Worm (Caenorhabditis elegans) whole organism, L4 larva: ENCODE measurements around the gene atg-10.
A peak's percentile ranks its signal among the peaks of the same experiment; 100 is the strongest.

Experiments
- D1046.2 ChIP-seq: fragments of 200-800 bp; sonication (Bioruptor generic); IDR thresholded peaks from 2 replicates; pipeline ENCODE4 v1.3.6; 2022; ENCODE audit warnings: missing genetic modification characterization, missing compliant biosample characterization
- F26F4.8 ChIP-seq: fragments of 200-800 bp; sonication (Bioruptor generic); conservative IDR thresholded peaks from 2 replicates; pipeline ENCODE4 v1.3.6; 2022; ENCODE audit warnings: missing genetic modification characterization, missing compliant biosample characterization
- T26A8.4 ChIP-seq: fragments of 200-800 bp; sonication (Bioruptor generic); IDR thresholded peaks from 2 replicates; pipeline ENCODE4 v1.3.6; 2022; ENCODE audit warnings: missing genetic modification characterization, missing compliant biosample characterization
- ZK337.2 ChIP-seq: fragments of 200-800 bp; sonication (Bioruptor generic); IDR thresholded peaks from 2 replicates; pipeline ENCODE4 v1.3.6; 2022; ENCODE audit warnings: missing genetic modification reagents, missing genetic modification characterization, missing compliant biosample characterization
- aha-1 ChIP-seq: fragments of 150-350 bp; peaks from one replicate; lab custom pipeline; 2014; ENCODE audit warnings: missing biosample characterization, missing genetic modification characterization
- aly-2 ChIP-seq: sonication (generic microtip); optimal IDR thresholded peaks from 2 replicates; lab custom pipeline; 2018; ENCODE audit warnings: missing biosample characterization, missing genetic modification characterization
- arid-1 ChIP-seq: fragments of 200-800 bp; sonication (Bioruptor generic); conservative IDR thresholded peaks from 2 replicates; pipeline ENCODE4 v1.3.6; 2022; ENCODE audit warnings: missing genetic modification reagents, missing genetic modification characterization, missing compliant biosample characterization
- attf-4 ChIP-seq: sonication (generic microtip); optimal IDR thresholded peaks from 3 replicates; lab custom pipeline; 2017; ENCODE audit warnings: missing biosample characterization, missing genetic modification characterization
- ceh-44 ChIP-seq: fragments of 200-800 bp; sonication (Bioruptor generic); IDR thresholded peaks from 2 replicates; pipeline ENCODE4 v1.3.6; 2022; ENCODE audit warnings: missing genetic modification reagents, missing genetic modification characterization, missing compliant biosample characterization
- ces-1 ChIP-seq: fragments of 150-350 bp; sonication (generic microtip); optimal IDR thresholded peaks from 4 replicates; lab custom pipeline; 2014; ENCODE audit warnings: missing biosample characterization, missing genetic modification reagents, missing genetic modification characterization
- daf-12 ChIP-seq: fragments of 150-350 bp; optimal IDR thresholded peaks from 2 replicates; lab custom pipeline; 2014; ENCODE audit warnings: missing biosample characterization, missing genetic modification reagents, missing genetic modification characterization
- daf-16 ChIP-seq, 3 experiments: sonication (generic microtip); optimal IDR thresholded peaks; 2 replicates each; lab custom pipeline; 2016 to 2017; ENCODE audit warnings: missing genetic modification characterization in 3 of 3, missing genetic modification reagents in 3 of 3, mild to moderate bottlenecking in 2 of 3, missing compliant biosample characterization in 2 of 3, missing biosample characterization in 1 of 3, moderate library complexity in 1 of 3
- daf-19 ChIP-seq: fragments of 200-800 bp; sonication (Bioruptor generic); conservative IDR thresholded peaks from 2 replicates; pipeline ENCODE4 v1.3.6; 2022; ENCODE audit warnings: missing genetic modification characterization, missing compliant biosample characterization
- daf-8 ChIP-seq: fragments of 200-800 bp; sonication (Bioruptor generic); IDR thresholded peaks from 2 replicates; pipeline ENCODE4 v1.3.6; 2022; ENCODE audit warnings: missing genetic modification characterization, missing compliant biosample characterization
- dmd-8 ChIP-seq: fragments of 200-800 bp; sonication (Bioruptor generic); IDR thresholded peaks from 2 replicates; pipeline ENCODE4 v1.3.6; 2022; ENCODE audit warnings: missing genetic modification characterization, missing compliant biosample characterization
- dpl-1 ChIP-seq: fragments of 150-350 bp; optimal IDR thresholded peaks from 2 replicates; lab custom pipeline; 2014; ENCODE audit warnings: missing biosample characterization, missing genetic modification reagents, missing genetic modification characterization
- dve-1 ChIP-seq: sonication (generic microtip); optimal IDR thresholded peaks from 2 replicates; lab custom pipeline; 2017; ENCODE audit warnings: antibody characterized with exemption, mild to moderate bottlenecking, missing genetic modification characterization, missing compliant biosample characterization; ENCODE audit not compliant: insufficient read depth
- fkh-10 ChIP-seq: fragments of 150-350 bp; optimal IDR thresholded peaks from 2 replicates; lab custom pipeline; 2014; ENCODE audit warnings: missing biosample characterization, missing genetic modification reagents, missing genetic modification characterization
- gei-8 ChIP-seq: fragments of 200-800 bp; sonication (Bioruptor generic); optimal IDR thresholded peaks from 2 replicates; lab custom pipeline; 2018; ENCODE audit warnings: mild to moderate bottlenecking, missing genetic modification characterization, missing compliant biosample characterization
- hmg-1.1 ChIP-seq: fragments of 200-800 bp; sonication (Bioruptor generic); IDR thresholded peaks from 2 replicates; pipeline ENCODE4 v1.3.6; 2022; ENCODE audit warnings: missing genetic modification reagents, missing genetic modification characterization, missing compliant biosample characterization
- jun-1 ChIP-seq: fragments of 150-350 bp; optimal IDR thresholded peaks from 2 replicates; lab custom pipeline; 2014; ENCODE audit warnings: missing biosample characterization, missing genetic modification reagents, missing genetic modification characterization
- lin-1 ChIP-seq: fragments of 200-800 bp; sonication (Bioruptor generic); IDR thresholded peaks from 2 replicates; pipeline ENCODE4 v1.3.6; 2022; ENCODE audit warnings: missing genetic modification reagents, missing genetic modification characterization, missing compliant biosample characterization
- lin-29 ChIP-seq: fragments of 200-800 bp; sonication (Bioruptor generic); IDR thresholded peaks from 2 replicates; pipeline ENCODE4 v1.3.6; 2022; ENCODE audit warnings: missing genetic modification reagents, missing genetic modification characterization, missing compliant biosample characterization
- lin-38 ChIP-seq: fragments of 200-800 bp; sonication (Bioruptor generic); IDR thresholded peaks from 2 replicates; pipeline ENCODE4 v1.3.6; 2022; ENCODE audit warnings: missing genetic modification reagents, missing genetic modification characterization, missing compliant biosample characterization
- lin-39 ChIP-seq: fragments of 150-350 bp; optimal IDR thresholded peaks from 2 replicates; lab custom pipeline; 2014; ENCODE audit warnings: missing biosample characterization, missing genetic modification reagents, missing genetic modification characterization
- lsy-2 ChIP-seq, 2 experiments: fragments of 150-350 bp in 1 of 2; sonication (generic microtip) in 1 of 2; optimal IDR thresholded peaks; 2 replicates each; lab custom pipeline; 2014 to 2017; ENCODE audit warnings: missing biosample characterization in 2 of 2, missing genetic modification characterization in 2 of 2
- madf-5 ChIP-seq, 2 experiments: fragments of 200-800 bp; sonication (Bioruptor generic); IDR thresholded peaks; 2 replicates each; pipeline ENCODE4 v1.3.6; 2022; ENCODE audit warnings: missing compliant biosample characterization in 2 of 2, missing genetic modification characterization in 2 of 2
- mep-1 ChIP-seq: fragments of 150-350 bp; sonication (generic microtip); optimal IDR thresholded peaks from 3 replicates; lab custom pipeline; 2014; ENCODE audit warnings: missing biosample characterization, missing genetic modification characterization
- mxl-3 ChIP-seq: fragments of 200-800 bp; sonication (Bioruptor generic); optimal IDR thresholded peaks from 2 replicates; lab custom pipeline; 2018; ENCODE audit warnings: mild to moderate bottlenecking, missing genetic modification characterization, missing compliant biosample characterization
- nhr-11 ChIP-seq: fragments of 150-350 bp; optimal IDR thresholded peaks from 2 replicates; lab custom pipeline; 2014; ENCODE audit warnings: missing biosample characterization, missing genetic modification characterization
- nhr-28 ChIP-seq: fragments of 150-350 bp; optimal IDR thresholded peaks from 2 replicates; lab custom pipeline; 2014; ENCODE audit warnings: missing biosample characterization, missing genetic modification characterization
- nhr-77 ChIP-seq: fragments of 150-350 bp; optimal IDR thresholded peaks from 2 replicates; lab custom pipeline; 2014; ENCODE audit warnings: missing biosample characterization, missing genetic modification characterization
- pha-4 ChIP-seq, 2 experiments: fragments of 150-350 bp in 1 of 2; fragments of 200-800 bp in 1 of 2; sonication (Bioruptor generic) in 1 of 2; IDR thresholded peaks in 1 of 2; optimal IDR thresholded peaks in 1 of 2; 2 replicates each; pipeline versions ENCODE4 v1.3.6 to Lab custom; 2014 to 2022; ENCODE audit warnings: missing genetic modification characterization in 2 of 2, missing genetic modification reagents in 2 of 2, missing biosample characterization in 1 of 2, missing compliant biosample characterization in 1 of 2
- php-3 ChIP-seq: fragments of 200-800 bp; sonication (Bioruptor generic); IDR thresholded peaks from 2 replicates; pipeline ENCODE4 v1.3.6; 2022; ENCODE audit warnings: missing genetic modification reagents, missing genetic modification characterization, missing compliant biosample characterization
- set-16 ChIP-seq: fragments of 200-800 bp; sonication (Bioruptor generic); IDR thresholded peaks from 2 replicates; pipeline ENCODE4 v1.3.6; 2022; ENCODE audit warnings: missing genetic modification reagents, missing genetic modification characterization, missing compliant biosample characterization
- skn-1 ChIP-seq: fragments of 150-350 bp; optimal IDR thresholded peaks from 2 replicates; lab custom pipeline; 2014; ENCODE audit warnings: missing biosample characterization, missing genetic modification characterization
- tag-97 ChIP-seq: fragments of 200-800 bp; sonication (Bioruptor generic); IDR thresholded peaks from 2 replicates; pipeline ENCODE4 v1.3.6; 2022; ENCODE audit warnings: missing genetic modification characterization, missing compliant biosample characterization
- tra-1 ChIP-seq: fragments of 200-800 bp; sonication (Bioruptor generic); IDR thresholded peaks from 2 replicates; pipeline ENCODE4 v1.3.6; 2022; ENCODE audit warnings: missing genetic modification reagents, missing genetic modification characterization, missing compliant biosample characterization
- unc-130 ChIP-seq: sonication (generic microtip); optimal IDR thresholded peaks from 2 replicates; lab custom pipeline; 2016; ENCODE audit warnings: missing genetic modification reagents, missing genetic modification characterization, missing compliant biosample characterization
- unc-39 ChIP-seq: sonication (generic microtip); optimal IDR thresholded peaks from 2 replicates; lab custom pipeline; 2017; ENCODE audit warnings: missing biosample characterization, missing genetic modification characterization
- unc-62 ChIP-seq, 3 experiments: fragments of 150-350 bp in 1 of 3; sonication (generic microtip); optimal IDR thresholded peaks in 2 of 3; peaks in 1 of 3; 1 replicate in 1 of 3; 2 replicates in 2 of 3; lab custom pipeline; 2014 to 2017; ENCODE audit warnings: missing biosample characterization in 3 of 3, missing genetic modification characterization in 3 of 3, missing genetic modification reagents in 3 of 3, missing genotype in 1 of 3
- vab-7 ChIP-seq: fragments of 200-800 bp; sonication (Bioruptor generic); IDR thresholded peaks from 2 replicates; pipeline ENCODE4 v1.3.6; 2022; ENCODE audit warnings: missing genetic modification reagents, missing genetic modification characterization, missing compliant biosample characterization
- zfp-2 ChIP-seq: sonication (generic microtip); optimal IDR thresholded peaks from 2 replicates; lab custom pipeline; 2016; ENCODE audit warnings: mild to moderate bottlenecking, missing genetic modification characterization, missing compliant biosample characterization
- zip-11 ChIP-seq: fragments of 200-800 bp; sonication (Bioruptor generic); IDR thresholded peaks from 2 replicates; pipeline ENCODE4 v1.3.6; 2022; ENCODE audit warnings: missing genetic modification characterization, missing compliant biosample characterization
- ztf-11 ChIP-seq: fragments of 150-350 bp; optimal IDR thresholded peaks from 2 replicates; lab custom pipeline; 2014; ENCODE audit warnings: missing biosample characterization, missing genetic modification characterization

Gene atg-10

ce11 chrII:8637615-8638014, 21.3 kb upstream of the atg-10 start, which contains the start of gene vab-9:
vab-9 (minus strand) TSS chrII:8637715.
- TF ChIP-seq daf-8 (no peak), unc-130 (GFP tag; lab: Kevin White, UChicago) (no peak), D1046.2 (GFP tag; lab: Robert Waterston, UW) (no peak), lin-38 (GFP tag; lab: Robert Waterston, UW) (no peak), dve-1 (tag; lab: Kevin White, UChicago) (no peak), attf-4 (tag; lab: Kevin White, UChicago) (no peak), T26A8.4 (no peak), mep-1 (tag; lab: Kevin White, UChicago) (no peak), tra-1 (GFP tag; lab: Robert Waterston, UW) (no peak), arid-1 (GFP tag; lab: Robert Waterston, UW) (no peak), lin-29 (no peak), unc-39 (tag; lab: Kevin White, UChicago) (no peak)

ce11 chrII:8639553-8639952, 19.4 kb upstream of the atg-10 start:
- no peak for TF ChIP-seq set-16
- TF ChIP-seq jun-1 (tag; lab: Kevin White, UChicago), result no peak
- no peak for TF ChIP-seq dpl-1
- TF ChIP-seq aha-1, result peak; percentile 26
- peak in 1 of 2 experiments; percentile 96 for TF ChIP-seq unc-62 (GFP tag; optimal IDR thresholded peaks at IDR 0.05 in 1 of 2; lab: Kevin White, UChicago)
- TF ChIP-seq unc-62 (tag; optimal IDR thresholded peaks at IDR 0.05; lab: Kevin White, UChicago), result no peak

ce11 chrII:8640503-8640902, 18.4 kb upstream of the atg-10 start:
- TF ChIP-seq unc-39 (tag; lab: Kevin White, UChicago) (no peak), lin-38 (GFP tag; lab: Robert Waterston, UW) (no peak), tag-97 (GFP tag; lab: Robert Waterston, UW) (no peak), daf-12 (tag; lab: Kevin White, UChicago) (no peak), zip-11 (GFP tag; lab: Robert Waterston, UW) (no peak), ZK337.2 (GFP tag; lab: Robert Waterston, UW) (no peak), lsy-2 (tag; optimal IDR thresholded peaks at IDR 0.05; lab: Kevin White, UChicago) (peak in 1 of 2 experiments; percentile 31), nhr-77 (tag; lab: Kevin White, UChicago) (no peak), mxl-3 (no peak), skn-1 (tag; lab: Kevin White, UChicago) (no peak), arid-1 (GFP tag; lab: Robert Waterston, UW) (no peak), aly-2 (tag; lab: Kevin White, UChicago) (no peak), fkh-10 (GFP tag; lab: Kevin White, UChicago) (no peak), aha-1 (no peak), zfp-2 (tag; lab: Kevin White, UChicago) (no peak), madf-5 (GFP tag; IDR thresholded peaks at IDR 0.05; lab: Robert Waterston, UW) (no peak), daf-16 (GFP tag; optimal IDR thresholded peaks at IDR 0.05; lab: Kevin White, UChicago) (no peak), daf-16 (tag; optimal IDR thresholded peaks at IDR 0.05; lab: Kevin White, UChicago) (peak; percentile 15), lin-39 (tag; lab: Kevin White, UChicago) (no peak), ztf-11 (tag; lab: Kevin White, UChicago) (no peak), jun-1 (tag; lab: Kevin White, UChicago) (no peak), gei-8 (no peak), lin-1 (GFP tag; lab: Robert Waterston, UW) (no peak), vab-7 (GFP tag; lab: Robert Waterston, UW) (no peak), nhr-28 (tag; lab: Kevin White, UChicago) (no peak), set-16 (no peak), mep-1 (tag; lab: Kevin White, UChicago) (peak; percentile 26), ces-1 (GFP tag; lab: Kevin White, UChicago) (no peak), daf-8 (no peak), daf-19 (GFP tag; lab: Robert Waterston, UW) (no peak), lin-29 (no peak), nhr-11 (tag; lab: Kevin White, UChicago) (no peak), attf-4 (tag; lab: Kevin White, UChicago) (no peak), hmg-1.1 (GFP tag; lab: Robert Waterston, UW) (no peak), ceh-44 (no peak), F26F4.8 (no peak), php-3 (no peak), D1046.2 (GFP tag; lab: Robert Waterston, UW) (no peak), dve-1 (tag; lab: Kevin White, UChicago) (peak; percentile 51), pha-4 (GFP tag; IDR thresholded peaks at IDR 0.05; lab: Robert Waterston, UW) (no peak), pha-4 (tag; optimal IDR thresholded peaks at IDR 0.05; lab: Kevin White, UChicago) (peak; percentile 65), dmd-8 (no peak)
